Fruit fly (Drosophila melanogaster): ENCODE measurements around the gene Mcr.

Gene Mcr

DNA sequence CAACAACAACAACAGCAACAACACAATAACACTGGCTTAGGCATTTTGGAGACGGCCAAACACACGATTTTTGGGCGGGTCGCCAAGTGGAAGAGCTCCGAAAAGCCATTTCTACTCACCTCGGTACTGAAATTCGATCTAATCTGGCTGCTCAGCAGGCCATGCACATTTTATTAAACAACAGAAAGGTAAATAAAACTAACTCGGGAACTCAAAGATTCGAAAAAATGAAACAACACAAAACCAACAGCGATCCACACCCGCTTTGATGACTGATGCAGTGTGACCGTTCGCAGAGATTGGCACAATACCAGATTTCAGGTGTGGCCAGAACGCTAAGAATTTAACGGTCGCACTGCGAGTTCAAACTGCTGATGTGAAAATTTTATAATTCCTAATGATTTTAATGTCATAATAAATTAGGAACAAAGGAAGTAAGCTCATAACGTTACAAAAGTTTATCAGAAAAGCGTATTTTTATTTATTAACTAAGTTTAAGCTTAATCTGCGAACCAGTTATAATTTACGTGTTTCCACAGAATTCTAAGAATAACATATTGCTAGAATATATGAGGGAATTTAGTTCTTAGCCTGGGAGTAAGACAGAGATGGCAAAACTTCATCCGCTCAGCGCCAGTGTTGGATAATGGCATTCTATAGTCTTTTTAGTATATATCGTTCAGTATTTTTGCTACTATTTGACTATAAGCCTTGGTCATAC, at the start of gene Mcr (continued):
- TF ChIP-seq crp (GFP tag; optimal IDR thresholded peaks at IDR 0.05) (peak in 1 of 2 experiments; percentile 21), row (GFP tag; IDR thresholded peaks at IDR 0.05) (peak; percentile 31; the same call in 1 of the 3 replicates), schlank (tag; optimal IDR thresholded peaks at IDR 0.05) (no peak), CG17912 (GFP tag; optimal IDR thresholded peaks at IDR 0.05) (no peak), CG16779 (GFP tag; IDR thresholded peaks at IDR 0.05) (no peak), NFAT (GFP tag; IDR thresholded peaks at IDR 0.05) (no peak), Side (GFP tag; optimal IDR thresholded peaks at IDR 0.05) (no peak), CG9932 (GFP tag; IDR thresholded peaks at IDR 0.05) (peak; percentile 52; the same call in 1 of the 2 replicates), unc-4 (GFP tag; IDR thresholded peaks at IDR 0.05; ENCODE audit: partially characterized antibody) (peak; percentile 57), HmgD (GFP tag; optimal IDR thresholded peaks at IDR 0.05) (no peak), hkb (optimal IDR thresholded peaks at IDR 0.05) (no peak), hkb (GFP tag; IDR thresholded peaks at IDR 0.05) (no peak), dan (GFP tag; IDR thresholded peaks at IDR 0.05) (no peak), Dll (GFP tag; IDR thresholded peaks at IDR 0.05; ENCODE audit: partially characterized antibody) (peak; percentile 56; the same call in 3 of the 4 replicates), org-1 (GFP tag; optimal IDR thresholded peaks at IDR 0.05) (no peak), Dref (GFP tag; IDR thresholded peaks at IDR 0.05) (peak; percentile 39), CG9609 (GFP tag; optimal IDR thresholded peaks at IDR 0.05) (no peak), CG14441 (GFP tag; IDR thresholded peaks at IDR 0.05) (0 out of 2 replicates have a peak, but pooled peaks have one; percentile 12), CG17612 (GFP tag; IDR thresholded peaks at IDR 0.05) (no peak), Ets97D (GFP tag; optimal IDR thresholded peaks at IDR 0.05) (peak; percentile 75), CG10543 (GFP tag; optimal IDR thresholded peaks at IDR 0.05) (no peak), toy (GFP tag; IDR thresholded peaks at IDR 0.05) (no peak), lmd (GFP tag; IDR thresholded peaks at IDR 0.05) (no peak), CG8388 (GFP tag; optimal IDR thresholded peaks at IDR 0.05) (no peak), bcd (GFP tag; optimal IDR thresholded peaks at IDR 0.05) (no peak), PHDP (tag; optimal IDR thresholded peaks at IDR 0.05) (no peak), CG14014 (GFP tag; IDR thresholded peaks at IDR 0.05) (no peak), Myb (GFP tag; optimal IDR thresholded peaks at IDR 0.05) (peak; percentile 98), CG33213 (GFP tag; optimal IDR thresholded peaks at IDR 0.05) (peak; percentile 74), ab (GFP tag; optimal IDR thresholded peaks at IDR 0.05) (no peak), zfh1 (GFP tag; IDR thresholded peaks at IDR 0.05) (no peak; the same call in 2 of the 3 replicates), HLHmδ (GFP tag; optimal IDR thresholded peaks at IDR 0.05) (peak; percentile 0), eyg (GFP tag; optimal IDR thresholded peaks at IDR 0.05) (no peak), CG31388 (GFP tag; optimal IDR thresholded peaks at IDR 0.05) (no peak), CG1529 (GFP tag; optimal IDR thresholded peaks at IDR 0.05) (no peak), Fer3 (tag; optimal IDR thresholded peaks at IDR 0.05) (no peak), Hsf (GFP tag; optimal IDR thresholded peaks at IDR 0.05) (peak; percentile 19), Opbp (GFP tag; IDR thresholded peaks at IDR 0.05; ENCODE audit: partially characterized antibody) (peak; percentile 50; the same call in 1 of the 3 replicates), otp (GFP tag; IDR thresholded peaks at IDR 0.05) (no peak), trh (GFP tag; optimal IDR thresholded peaks at IDR 0.05) (no peak), cg (GFP tag; optimal IDR thresholded peaks at IDR 0.05) (no peak), Med (GFP tag) (peak; percentile 68), bowl (GFP tag; IDR thresholded peaks at IDR 0.05) (no peak), CG4617 (GFP tag; optimal IDR thresholded peaks at IDR 0.05; ENCODE audit: borderline replicate concordance) (no peak), CG12299 (tag; optimal IDR thresholded peaks at IDR 0.05) (no peak), cato (GFP tag; optimal IDR thresholded peaks at IDR 0.05; ENCODE audit: borderline replicate concordance) (no peak), CG4730 (GFP tag; IDR thresholded peaks at IDR 0.05) (no peak), ERR (GFP tag; optimal IDR thresholded peaks at IDR 0.05) (no peak), caup (GFP tag; optimal IDR thresholded peaks at IDR 0.05; ENCODE audit: severe bottlenecking) (no peak), CG12071 (GFP tag; optimal IDR thresholded peaks at IDR 0.05) (no peak)
